Worm (Caenorhabditis elegans) whole organism, L1 larva: ENCODE data around the gene T26G10.3.

Experiments
- C04F5.9 ChIP-seq: sonication (generic microtip); optimal IDR thresholded peaks from 2 replicates; lab custom pipeline; 2016; ENCODE audit warnings: missing genetic modification characterization, missing compliant biosample characterization
- C16A3.4 ChIP-seq: fragments of 150-350 bp; optimal IDR thresholded peaks from 2 replicates; lab custom pipeline; 2014; ENCODE audit warnings: missing biosample characterization, missing genetic modification characterization
- C34B4.2 ChIP-seq: sonication (generic microtip); optimal IDR thresholded peaks from 2 replicates; lab custom pipeline; 2017; ENCODE audit warnings: mild to moderate bottlenecking, missing genetic modification characterization, missing compliant biosample characterization
- Y116A8C.19 ChIP-seq: sonication (generic microtip); optimal IDR thresholded peaks from 2 replicates; lab custom pipeline; 2016; ENCODE audit warnings: missing compliant biosample characterization, missing genetic modification characterization, borderline replicate concordance
- aha-1 ChIP-seq: fragments of 150-350 bp; optimal IDR thresholded peaks from 2 replicates; lab custom pipeline; 2014; ENCODE audit warnings: missing biosample characterization, missing genetic modification characterization
- ama-1 ChIP-seq: fragments of 150-350 bp; optimal IDR thresholded peaks from 2 replicates; lab custom pipeline; 2014
- blmp-1 ChIP-seq: fragments of 150-350 bp; optimal IDR thresholded peaks from 2 replicates; lab custom pipeline; 2014; ENCODE audit warnings: missing biosample characterization, missing genetic modification characterization
- ceh-63 ChIP-seq: fragments of 200-800 bp; sonication (Bioruptor generic); optimal IDR thresholded peaks from 2 replicates; lab custom pipeline; 2018; ENCODE audit warnings: mild to moderate bottlenecking, missing genetic modification characterization, missing compliant biosample characterization
- ceh-8 ChIP-seq: fragments of 200-800 bp; sonication (Bioruptor generic); optimal IDR thresholded peaks from 2 replicates; lab custom pipeline; 2018; ENCODE audit warnings: mild to moderate bottlenecking, missing genetic modification characterization, moderate library complexity, missing compliant biosample characterization
- ceh-82 ChIP-seq, 3 experiments: fragments of 150-350 bp in 1 of 3; sonication (generic microtip) in 2 of 3; optimal IDR thresholded peaks; 2 replicates each; lab custom pipeline; 2014 to 2017; ENCODE audit warnings: missing biosample characterization in 3 of 3, missing genetic modification characterization in 3 of 3
- ceh-88 ChIP-seq: fragments of 200-800 bp; sonication (Bioruptor generic); IDR thresholded peaks from 2 replicates; pipeline ENCODE4 v1.3.6; 2022; ENCODE audit warnings: missing genetic modification characterization, missing compliant biosample characterization
- ceh-90 ChIP-seq: sonication (generic microtip); optimal IDR thresholded peaks from 2 replicates; lab custom pipeline; 2016; ENCODE audit warnings: missing genetic modification characterization, missing compliant biosample characterization
- ces-1 ChIP-seq: fragments of 150-350 bp; optimal IDR thresholded peaks from 2 replicates; lab custom pipeline; 2014; ENCODE audit warnings: missing biosample characterization, missing genetic modification reagents, missing genetic modification characterization
- dpl-1 ChIP-seq, 3 experiments: fragments of 150-350 bp in 2 of 3; sonication (generic microtip) in 1 of 3; optimal IDR thresholded peaks; 2 replicates each; lab custom pipeline; 2014 to 2017; ENCODE audit warnings: missing biosample characterization in 3 of 3, missing genetic modification characterization in 3 of 3, missing genetic modification reagents in 3 of 3
- efl-1 ChIP-seq, 4 experiments: fragments of 150-350 bp; optimal IDR thresholded peaks in 3 of 4; peaks in 1 of 4; 1 replicate in 1 of 4; 2 replicates in 3 of 4; lab custom pipeline; 2014; ENCODE audit warnings: missing biosample characterization in 2 of 4, missing genetic modification characterization in 2 of 4, missing genetic modification reagents in 2 of 4
- efl-3 ChIP-seq: fragments of 200-800 bp; sonication (Bioruptor generic); optimal IDR thresholded peaks from 2 replicates; lab custom pipeline; 2018; ENCODE audit warnings: mild to moderate bottlenecking, missing genetic modification characterization, missing compliant biosample characterization
- ets-5 ChIP-seq: fragments of 200-800 bp; sonication (Bioruptor generic); IDR thresholded peaks from 2 replicates; pipeline ENCODE4 v1.3.6; 2022; ENCODE audit warnings: missing genetic modification characterization, missing compliant biosample characterization
- fkh-10 ChIP-seq: sonication (generic microtip); optimal IDR thresholded peaks from 2 replicates; lab custom pipeline; 2017; ENCODE audit warnings: missing biosample characterization, missing genetic modification reagents, missing genetic modification characterization
- fkh-4 ChIP-seq: sonication (generic microtip); optimal IDR thresholded peaks from 2 replicates; lab custom pipeline; 2016; ENCODE audit warnings: missing compliant biosample characterization, missing genetic modification characterization, borderline replicate concordance
- fos-1 ChIP-seq: fragments of 150-350 bp; optimal IDR thresholded peaks from 2 replicates; lab custom pipeline; 2014; ENCODE audit warnings: missing biosample characterization, missing genetic modification characterization
- grh-1 ChIP-seq: fragments of 200-800 bp; sonication (Bioruptor generic); IDR thresholded peaks from 2 replicates; pipeline ENCODE4 v1.3.6; 2022; ENCODE audit warnings: missing genetic modification reagents, missing genetic modification characterization, missing compliant biosample characterization
- hlh-17 ChIP-seq: fragments of 200-800 bp; sonication (Bioruptor generic); optimal IDR thresholded peaks from 2 replicates; lab custom pipeline; 2018; ENCODE audit warnings: missing genetic modification characterization, mild to moderate bottlenecking, missing compliant biosample characterization, moderate library complexity, borderline replicate concordance
- hpl-2 ChIP-seq: fragments of 150-350 bp; optimal IDR thresholded peaks from 2 replicates; lab custom pipeline; 2014; ENCODE audit warnings: missing biosample characterization, missing genetic modification reagents, missing genetic modification characterization
- irx-1 ChIP-seq: sonication (generic microtip); optimal IDR thresholded peaks from 2 replicates; lab custom pipeline; 2016; ENCODE audit warnings: missing genetic modification characterization, missing compliant biosample characterization
- isw-1 ChIP-seq: fragments of 200-800 bp; sonication (Bioruptor generic); IDR thresholded peaks from 2 replicates; pipeline ENCODE4 v1.3.6; 2022; ENCODE audit warnings: missing genetic modification characterization, missing compliant biosample characterization
- lin-13 ChIP-seq: fragments of 150-350 bp; optimal IDR thresholded peaks from 2 replicates; lab custom pipeline; 2014; ENCODE audit warnings: missing biosample characterization, missing genetic modification reagents, missing genetic modification characterization
- lir-3 ChIP-seq: sonication (generic microtip); optimal IDR thresholded peaks from 2 replicates; lab custom pipeline; 2016; ENCODE audit warnings: mild to moderate bottlenecking, missing genetic modification characterization, moderate library complexity, missing compliant biosample characterization; ENCODE audit not compliant: poor library complexity
- lsy-2 ChIP-seq, 2 experiments: fragments of 150-350 bp; optimal IDR thresholded peaks; 2 replicates each; lab custom pipeline; 2014; ENCODE audit warnings: missing biosample characterization in 2 of 2, missing genetic modification characterization in 2 of 2
- mab-9 ChIP-seq: fragments of 200-800 bp; sonication (Bioruptor generic); IDR thresholded peaks from 2 replicates; pipeline ENCODE4 v1.3.6; 2022; ENCODE audit warnings: missing genetic modification reagents, missing genetic modification characterization, missing compliant biosample characterization
- mef-2 ChIP-seq: fragments of 150-350 bp; optimal IDR thresholded peaks from 2 replicates; lab custom pipeline; 2014; ENCODE audit warnings: missing biosample characterization, missing genetic modification characterization
- nhr-19 ChIP-seq: fragments of 200-800 bp; sonication (Bioruptor generic); conservative IDR thresholded peaks from 2 replicates; pipeline ENCODE4 v1.3.6; 2022; ENCODE audit warnings: missing genetic modification characterization, missing compliant biosample characterization
- nhr-28 ChIP-seq: fragments of 150-350 bp; optimal IDR thresholded peaks from 2 replicates; lab custom pipeline; 2014; ENCODE audit warnings: missing biosample characterization, missing genetic modification characterization
- nhr-77 ChIP-seq: fragments of 150-350 bp; optimal IDR thresholded peaks from 2 replicates; lab custom pipeline; 2014; ENCODE audit warnings: missing biosample characterization, missing genetic modification characterization
- nhr-85 ChIP-seq: sonication (generic microtip); peaks from one replicate; lab custom pipeline; 2016; ENCODE audit warnings: missing genetic modification characterization, inconsistent platforms, missing compliant biosample characterization
- nhr-90 ChIP-seq: sonication (generic microtip); optimal IDR thresholded peaks from 2 replicates; lab custom pipeline; 2016; ENCODE audit warnings: mild to moderate bottlenecking, missing genetic modification characterization, missing compliant biosample characterization; ENCODE audit not compliant: poor library complexity
- skn-1 ChIP-seq: fragments of 150-350 bp; optimal IDR thresholded peaks from 2 replicates; lab custom pipeline; 2014; ENCODE audit warnings: missing biosample characterization, missing genetic modification characterization
- snpc-4 ChIP-seq: fragments of 150-350 bp; optimal IDR thresholded peaks from 2 replicates; lab custom pipeline; 2014; ENCODE audit warnings: missing biosample characterization, missing genetic modification characterization
- snu-23 ChIP-seq: sonication (generic microtip); optimal IDR thresholded peaks from 2 replicates; lab custom pipeline; 2016; ENCODE audit warnings: missing genetic modification characterization, missing compliant biosample characterization
- sptf-1 ChIP-seq: fragments of 150-350 bp; optimal IDR thresholded peaks from 2 replicates; lab custom pipeline; 2014; ENCODE audit warnings: missing biosample characterization, missing genetic modification characterization
- sup-37 ChIP-seq: fragments of 200-800 bp; sonication (Bioruptor generic); optimal IDR thresholded peaks from 2 replicates; lab custom pipeline; 2018; ENCODE audit warnings: mild to moderate bottlenecking, missing genetic modification characterization, missing compliant biosample characterization
- swsn-7 ChIP-seq: sonication (generic microtip); optimal IDR thresholded peaks from 2 replicates; lab custom pipeline; 2016; ENCODE audit warnings: missing genetic modification characterization, missing compliant biosample characterization
- tbx-2 ChIP-seq: sonication (generic microtip); optimal IDR thresholded peaks from 2 replicates; lab custom pipeline; 2016; ENCODE audit warnings: missing genetic modification characterization, missing compliant biosample characterization
- tlp-1 ChIP-seq: fragments of 150-350 bp; optimal IDR thresholded peaks from 2 replicates; lab custom pipeline; 2014; ENCODE audit warnings: missing biosample characterization, missing genetic modification characterization
- unc-30 ChIP-seq: sonication (generic microtip); optimal IDR thresholded peaks from 2 replicates; lab custom pipeline; 2017; ENCODE audit warnings: missing biosample characterization, missing genetic modification characterization
- unc-86 ChIP-seq: sonication (generic microtip); optimal IDR thresholded peaks from 2 replicates; lab custom pipeline; 2016; ENCODE audit warnings: missing genetic modification characterization, missing compliant biosample characterization
- zip-4 ChIP-seq: fragments of 200-800 bp; sonication (Bioruptor generic); optimal IDR thresholded peaks from 2 replicates; lab custom pipeline; 2018; ENCODE audit warnings: mild to moderate bottlenecking, missing genetic modification characterization, moderate library complexity, missing compliant biosample characterization

T26G10.3 gene

ce11 chrIII:9443417-9444027 is 30.3 kb upstream of the T26G10.3 start, which contains the start of gene pir-2 (continued):
- peak; percentile 85 for TF ChIP-seq nhr-19 (GFP tag; lab: Robert Waterston, UW)
- TF ChIP-seq fkh-4 (tag; lab: Kevin White, UChicago): no peak
- TF ChIP-seq efl-3: no peak
- TF ChIP-seq ama-1 (lab: Kevin White, UChicago): no peak
- TF ChIP-seq swsn-7 (tag; lab: Kevin White, UChicago): peak; percentile 88
- TF ChIP-seq tlp-1 (tag; lab: Kevin White, UChicago): no peak
- TF ChIP-seq irx-1 (tag; lab: Kevin White, UChicago): peak; percentile 56
- TF ChIP-seq hlh-17 (GFP tag; lab: Kevin White, UChicago): no peak
- peak; percentile 76 for TF ChIP-seq snpc-4 (tag; lab: Kevin White, UChicago)
- peak; percentile 83 for TF ChIP-seq fos-1
- TF ChIP-seq mef-2 (tag; lab: Kevin White, UChicago): peak; percentile 30
- TF ChIP-seq nhr-28: no peak
- TF ChIP-seq sptf-1 (tag; lab: Kevin White, UChicago): no peak
- TF ChIP-seq unc-86 (tag; lab: Kevin White, UChicago): peak; percentile 85
- TF ChIP-seq zip-4 (GFP tag; lab: Kevin White, UChicago): peak; percentile 48
- no peak for TF ChIP-seq Y116A8C.19
- no peak for TF ChIP-seq ceh-90
- no peak for TF ChIP-seq hpl-2
- TF ChIP-seq mab-9 (GFP tag; lab: Robert Waterston, UW): 0 out of 2 replicates have a peak, but pooled peaks have one; percentile 56
- TF ChIP-seq nhr-90 (tag; lab: Kevin White, UChicago): peak; percentile 70
- TF ChIP-seq unc-30 (tag; lab: Kevin White, UChicago): no peak
- TF ChIP-seq lin-13 (GFP tag; lab: Kevin White, UChicago): peak; percentile 77
- TF ChIP-seq snu-23: peak; percentile 89
- peak; percentile 93 to 94 (median 94) for TF ChIP-seq dpl-1 (GFP tag; optimal IDR thresholded peaks at IDR 0.05; lab: Kevin White, UChicago)
- peak; percentile 58 to 91 (median 81) for TF ChIP-seq ceh-82 (tag; optimal IDR thresholded peaks at IDR 0.05; lab: Kevin White, UChicago)
- peak; percentile 88 for TF ChIP-seq tbx-2 (tag; lab: Kevin White, UChicago)
- peak; percentile 21 for TF ChIP-seq sup-37 (GFP tag; lab: Kevin White, UChicago)
- TF ChIP-seq ces-1 (GFP tag; lab: Kevin White, UChicago): no peak
- TF ChIP-seq C04F5.9 (tag; lab: Kevin White, UChicago): peak; percentile 33
- peak; percentile 50 for TF ChIP-seq blmp-1
- peak; percentile 64; the same call in 1 of the 2 replicates for TF ChIP-seq ceh-88 (GFP tag; lab: Robert Waterston, UW)
- peak; percentile 92 to 96 for TF ChIP-seq lsy-2 (tag; optimal IDR thresholded peaks at IDR 0.05; lab: Kevin White, UChicago)
- no peak for TF ChIP-seq ceh-63 (GFP tag; lab: Kevin White, UChicago)
- no peak for TF ChIP-seq ets-5 (GFP tag; lab: Robert Waterston, UW)
- peak; percentile 65 for TF ChIP-seq fkh-10
- peak; percentile 19 for TF ChIP-seq ceh-8
- TF ChIP-seq C16A3.4 (tag; lab: Kevin White, UChicago): peak; percentile 84
- peak; percentile 58 for TF ChIP-seq grh-1 (GFP tag; lab: Robert Waterston, UW)
- peak; percentile 85 for TF ChIP-seq nhr-85 (tag; lab: Kevin White, UChicago)
- TF ChIP-seq isw-1 (GFP tag; lab: Robert Waterston, UW): peak; percentile 86
- TF ChIP-seq C34B4.2 (tag; lab: Kevin White, UChicago): no peak
- TF ChIP-seq aha-1 (tag; lab: Kevin White, UChicago): peak; percentile 47
- peak; percentile 75 for TF ChIP-seq nhr-77 (tag; lab: Kevin White, UChicago)
- peak; percentile 94 to 96 for TF ChIP-seq efl-1 (optimal IDR thresholded peaks at IDR 0.05; lab: Kevin White, UChicago)
- peak; percentile 94 to 99 for TF ChIP-seq efl-1 (GFP tag; optimal IDR thresholded peaks at IDR 0.05 in 1 of 2; lab: Kevin White, UChicago)
- peak; percentile 92 for TF ChIP-seq skn-1
- peak; percentile 50 for TF ChIP-seq lir-3 (tag; lab: Kevin White, UChicago)
